Fruit fly (Drosophila melanogaster) whole organism, embryonic: ENCODE results near the gene PAPLA1.

Source experiments
- Bgb ChIP-seq: fragments of 200-800 bp; sonication (Bioruptor generic); IDR thresholded peaks from 2 replicates; pipeline ENCODE4 v1.3.6; 2022; ENCODE audit warnings: missing biosample characterization, missing genetic modification characterization; ENCODE audit not compliant: partially characterized antibody
- CG12769 ChIP-seq: fragments of 200-800 bp; sonication (Bioruptor generic); optimal IDR thresholded peaks from 2 replicates; lab custom pipeline; 2019; ENCODE audit warnings: missing biosample characterization, mild to moderate bottlenecking, missing genetic modification characterization, moderate library complexity
- CG14860 ChIP-seq: fragments of 200-800 bp; sonication (Bioruptor generic); IDR thresholded peaks from 3 replicates; pipeline ENCODE4 v1.3.6; 2022; ENCODE audit warnings: missing biosample characterization, missing genetic modification characterization; ENCODE audit not compliant: partially characterized antibody
- CG1647 ChIP-seq: fragments of 200-800 bp; sonication (Bioruptor generic); optimal IDR thresholded peaks from 3 replicates; lab custom pipeline; 2016; ENCODE audit warnings: missing biosample characterization, missing genetic modification characterization
- CG16813 ChIP-seq: fragments of 200-800 bp; sonication (Bioruptor generic); IDR thresholded peaks from 3 replicates; pipeline ENCODE4 v1.3.6; 2022; ENCODE audit warnings: missing biosample characterization, missing genetic modification characterization; ENCODE audit not compliant: partially characterized antibody
- CG7556 ChIP-seq: fragments of 200-800 bp; sonication (Bioruptor generic); optimal IDR thresholded peaks from 2 replicates; lab custom pipeline; 2017; ENCODE audit warnings: missing biosample characterization, mild to moderate bottlenecking, missing genetic modification characterization
- CTCF ChIP-seq: fragments of 200-800 bp; sonication (Bioruptor generic); optimal IDR thresholded peaks from 2 replicates; lab custom pipeline; 2017; ENCODE audit warnings: missing biosample characterization, mild to moderate bottlenecking, missing genetic modification characterization, moderate library complexity
- Ravus ChIP-seq: fragments of 200-800 bp; sonication (Bioruptor generic); IDR thresholded peaks from 2 replicates; pipeline ENCODE4 v1.3.6; 2022; ENCODE audit warnings: missing biosample characterization, missing genetic modification characterization
- TFAM ChIP-seq: fragments of 200-800 bp; sonication (Bioruptor generic); optimal IDR thresholded peaks from 2 replicates; lab custom pipeline; 2017; ENCODE audit warnings: missing biosample characterization, missing genetic modification characterization, inconsistent platforms
- psq ChIP-seq: fragments of 200-800 bp; sonication (Bioruptor generic); optimal IDR thresholded peaks from 2 replicates; lab custom pipeline; 2017; ENCODE audit warnings: missing biosample characterization, missing genetic modification characterization
- pum ChIP-seq: fragments of 200-800 bp; sonication (Bioruptor generic); optimal IDR thresholded peaks from 2 replicates; lab custom pipeline; 2016; ENCODE audit warnings: missing biosample characterization, missing genetic modification characterization

- TF ChIP-seq psq (GFP tag; lab: Kevin White, UChicago), result no peak
- no peak for TF ChIP-seq Ravus
- TF ChIP-seq CTCF (GFP tag; lab: Kevin White, UChicago), result no peak
- TF ChIP-seq pum (GFP tag; lab: Kevin White, UChicago), result no peak
- no peak for TF ChIP-seq CG7556 (GFP tag; lab: Kevin White, UChicago)
- TF ChIP-seq CG12769, result no peak
- TF ChIP-seq Bgb (GFP tag; lab: Robert Waterston, UW), result no peak
- no peak for TF ChIP-seq CG14860 (GFP tag; lab: Robert Waterston, UW)
- no peak for TF ChIP-seq TFAM (GFP tag; lab: Kevin White, UChicago)
- TF ChIP-seq CG16813, result no peak
- TF ChIP-seq CG1647, result no peak
These were observed 46.4 kb upstream of the PAPLA1 start, which contains the start of gene CG8419 for dm6 chr2L:8205871-8206270.
